Worm (Caenorhabditis elegans) whole organism, L4 larva: Measurements from ENCODE around the gene acs-3.

ENCODE experiments used
- ceh-62 ChIP-seq: sonication (generic microtip); optimal IDR thresholded peaks from 2 replicates; lab custom pipeline; 2017; ENCODE audit warnings: missing biosample characterization, missing genetic modification characterization
- ctbp-1 ChIP-seq: fragments of 200-800 bp; sonication (Bioruptor generic); IDR thresholded peaks from 2 replicates; pipeline ENCODE4 v1.3.6; 2022; ENCODE audit warnings: missing genetic modification reagents, missing genetic modification characterization, missing compliant biosample characterization
- dpl-1 ChIP-seq: fragments of 150-350 bp; optimal IDR thresholded peaks from 2 replicates; lab custom pipeline; 2014; ENCODE audit warnings: missing biosample characterization, missing genetic modification reagents, missing genetic modification characterization
- lin-13 ChIP-seq: fragments of 150-350 bp; optimal IDR thresholded peaks from 2 replicates; lab custom pipeline; 2014; ENCODE audit warnings: missing biosample characterization, missing genetic modification reagents, missing genetic modification characterization
- nhr-77 ChIP-seq: fragments of 150-350 bp; optimal IDR thresholded peaks from 2 replicates; lab custom pipeline; 2014; ENCODE audit warnings: missing biosample characterization, missing genetic modification characterization
- snpc-1.2 ChIP-seq: fragments of 200-800 bp; sonication (Bioruptor generic); IDR thresholded peaks from 2 replicates; pipeline ENCODE4 v1.3.6; 2022; ENCODE audit warnings: missing genetic modification reagents, missing genetic modification characterization, missing compliant biosample characterization

DNA sequence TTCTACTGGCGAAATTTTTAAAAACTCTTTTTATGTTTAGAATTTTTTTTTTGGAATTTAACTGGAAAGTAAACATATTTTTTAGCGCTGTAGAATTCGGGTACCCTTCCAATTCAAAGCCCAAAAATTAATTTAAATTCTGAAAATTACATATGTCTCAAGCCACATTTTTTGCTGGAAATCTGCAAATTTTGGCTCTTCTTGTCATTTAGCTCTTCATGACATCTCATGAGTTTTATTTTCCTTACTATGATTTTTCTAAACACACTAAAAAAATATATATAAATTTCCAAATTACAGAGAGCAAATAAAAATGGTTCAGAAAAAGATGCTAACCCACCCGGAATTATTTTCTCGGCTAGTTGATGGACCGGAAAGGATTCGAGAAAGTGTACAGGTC is at the start of gene acs-3:
- TF ChIP-seq nhr-77 (tag; lab: Kevin White, UChicago) (no peak), dpl-1 (GFP tag; lab: Kevin White, UChicago) (no peak), ctbp-1 (GFP tag; lab: Robert Waterston, UW) (no peak), lin-13 (GFP tag; lab: Kevin White, UChicago) (no peak), ceh-62 (tag; lab: Kevin White, UChicago) (no peak), snpc-1.2 (no peak)
